Fruit fly (Drosophila melanogaster) whole organism, embryonic: ENCODE data around the gene UQCR-C1.
A peak's percentile ranks its signal among the peaks of the same experiment; 100 is the strongest.

Experiments
- Ada2b ChIP-seq: fragments of 200-800 bp; sonication (Bioruptor generic); IDR thresholded peaks from 2 replicates; pipeline ENCODE4 v1.3.6; 2022; ENCODE audit warnings: missing biosample characterization, missing genetic modification characterization
- Atf6 ChIP-seq: fragments of 200-800 bp; sonication (Bioruptor generic); IDR thresholded peaks from 2 replicates; pipeline ENCODE4 v1.3.6; 2022; ENCODE audit warnings: missing biosample characterization, missing genetic modification characterization
- B-H2 ChIP-seq: fragments of 200-800 bp; sonication (Bioruptor generic); optimal IDR thresholded peaks from 2 replicates; lab custom pipeline; 2018; ENCODE audit warnings: missing biosample characterization, mild to moderate bottlenecking, missing genetic modification characterization
- CG1233 ChIP-seq: fragments of 200-800 bp; sonication (Bioruptor generic); optimal IDR thresholded peaks from 4 replicates; lab custom pipeline; 2018; ENCODE audit warnings: missing biosample characterization, mild to moderate bottlenecking, missing genetic modification characterization
- CG12942 ChIP-seq: fragments of 200-800 bp; sonication (Bioruptor generic); optimal IDR thresholded peaks from 3 replicates; lab custom pipeline; 2016; ENCODE audit warnings: missing biosample characterization, missing genetic modification characterization
- CG13287 ChIP-seq: fragments of 200-800 bp; sonication (Bioruptor generic); IDR thresholded peaks from 2 replicates; pipeline ENCODE4 v1.3.6; 2022; ENCODE audit warnings: missing biosample characterization, missing genetic modification characterization; ENCODE audit not compliant: partially characterized antibody
- CG1647 ChIP-seq: fragments of 200-800 bp; sonication (Bioruptor generic); optimal IDR thresholded peaks from 3 replicates; lab custom pipeline; 2016; ENCODE audit warnings: missing biosample characterization, missing genetic modification characterization
- CG16813 ChIP-seq: fragments of 200-800 bp; sonication (Bioruptor generic); IDR thresholded peaks from 3 replicates; pipeline ENCODE4 v1.3.6; 2022; ENCODE audit warnings: missing biosample characterization, missing genetic modification characterization; ENCODE audit not compliant: partially characterized antibody
- CG17612 ChIP-seq: fragments of 200-800 bp; sonication (Bioruptor generic); IDR thresholded peaks from 2 replicates; pipeline ENCODE4 v1.3.6; 2022; ENCODE audit warnings: missing biosample characterization, missing genetic modification characterization
- CG17802 ChIP-seq: fragments of 200-800 bp; sonication (Bioruptor generic); optimal IDR thresholded peaks from 2 replicates; lab custom pipeline; 2018; ENCODE audit warnings: missing biosample characterization, mild to moderate bottlenecking, missing genetic modification characterization, moderate library complexity
- CG18599 ChIP-seq: fragments of 200-800 bp; sonication (Bioruptor generic); optimal IDR thresholded peaks from 3 replicates; lab custom pipeline; 2017; ENCODE audit warnings: missing biosample characterization, missing genetic modification characterization, mild to moderate bottlenecking, moderate library complexity, missing genetic modification reagents
- CG18764 ChIP-seq: fragments of 200-800 bp; sonication (Bioruptor generic); optimal IDR thresholded peaks from 3 replicates; lab custom pipeline; 2016; ENCODE audit warnings: missing biosample characterization, missing genetic modification characterization
- CG2712 ChIP-seq: fragments of 200-800 bp; optimal IDR thresholded peaks from 3 replicates; lab custom pipeline; 2019; ENCODE audit warnings: missing biosample characterization, mild to moderate bottlenecking, missing genetic modification characterization, moderate library complexity
- CG30020 ChIP-seq: fragments of 200-800 bp; optimal IDR thresholded peaks from 2 replicates; lab custom pipeline; 2019; ENCODE audit warnings: missing biosample characterization, mild to moderate bottlenecking, missing genetic modification characterization, moderate library complexity
- CG3065 ChIP-seq: fragments of 200-800 bp; sonication (Bioruptor generic); optimal IDR thresholded peaks from 2 replicates; lab custom pipeline; 2016; ENCODE audit warnings: missing biosample characterization, missing genetic modification characterization
- CG32767 ChIP-seq: fragments of 200-800 bp; sonication (Bioruptor generic); IDR thresholded peaks from 2 replicates; pipeline ENCODE4 v1.3.6; 2022; ENCODE audit warnings: missing biosample characterization, missing genetic modification characterization
- CG3995 ChIP-seq: fragments of 200-800 bp; sonication (Bioruptor generic); optimal IDR thresholded peaks from 3 replicates; lab custom pipeline; 2016; ENCODE audit warnings: missing biosample characterization, missing genetic modification characterization
- CG7928 ChIP-seq: fragments of 200-800 bp; sonication (Bioruptor generic); optimal IDR thresholded peaks from 2 replicates; lab custom pipeline; 2017; ENCODE audit warnings: missing biosample characterization, mild to moderate bottlenecking, missing genetic modification characterization
- CG7987 ChIP-seq: fragments of 200-800 bp; sonication (Bioruptor generic); optimal IDR thresholded peaks from 2 replicates; lab custom pipeline; 2018; ENCODE audit warnings: missing biosample characterization, mild to moderate bottlenecking, missing genetic modification characterization, moderate library complexity
- CG8359 ChIP-seq: fragments of 200-800 bp; sonication (Bioruptor generic); optimal IDR thresholded peaks from 2 replicates; lab custom pipeline; 2017; ENCODE audit warnings: missing biosample characterization, mild to moderate bottlenecking, missing genetic modification characterization, borderline replicate concordance
- CG8944 ChIP-seq: fragments of 200-800 bp; sonication (Bioruptor generic); optimal IDR thresholded peaks from 3 replicates; lab custom pipeline; 2016; ENCODE audit warnings: missing biosample characterization, missing genetic modification characterization
- CG9215 ChIP-seq: fragments of 200-800 bp; sonication (Bioruptor generic); IDR thresholded peaks from 2 replicates; pipeline ENCODE4 v1.3.6; 2022; ENCODE audit warnings: missing biosample characterization, missing genetic modification characterization
- CkIIα-i1 ChIP-seq: fragments of 200-800 bp; sonication (Bioruptor generic); IDR thresholded peaks from 2 replicates; pipeline ENCODE4 v1.3.6; 2022; ENCODE audit warnings: missing biosample characterization, missing genetic modification characterization
- CoRest ChIP-seq: fragments of 200-800 bp; sonication (Bioruptor generic); optimal IDR thresholded peaks from 3 replicates; lab custom pipeline; 2018; ENCODE audit warnings: missing biosample characterization, mild to moderate bottlenecking, missing genetic modification characterization, moderate library complexity
- Ets97D ChIP-seq: fragments of 200-800 bp; sonication (Bioruptor generic); optimal IDR thresholded peaks from 3 replicates; lab custom pipeline; 2016; ENCODE audit warnings: missing biosample characterization, missing genetic modification characterization
- Hr3 ChIP-seq: fragments of 200-800 bp; sonication (Bioruptor generic); optimal IDR thresholded peaks from 3 replicates; lab custom pipeline; 2016; ENCODE audit warnings: missing biosample characterization, missing genetic modification characterization
- NC2β ChIP-seq: fragments of 200-800 bp; sonication (Bioruptor generic); optimal IDR thresholded peaks from 2 replicates; lab custom pipeline; 2016; ENCODE audit warnings: missing biosample characterization, missing genetic modification characterization
- PHDP ChIP-seq: fragments of 200-800 bp; sonication (Bioruptor generic); optimal IDR thresholded peaks from 3 replicates; lab custom pipeline; 2018; ENCODE audit warnings: missing biosample characterization, mild to moderate bottlenecking, missing genetic modification characterization, moderate library complexity
- Taf1 ChIP-seq: fragments of 200-800 bp; sonication (Bioruptor generic); IDR thresholded peaks from 2 replicates; pipeline ENCODE4 v1.3.6; 2022; ENCODE audit warnings: missing biosample characterization, missing genetic modification characterization
- Trl ChIP-seq, 3 experiments: fragments of >200 bp in 2 of 3; fragments of 200-800 bp in 1 of 3; sonication (Bioruptor generic) in 1 of 3; optimal IDR thresholded peaks; 2 replicates in 1 of 3; 3 replicates in 2 of 3; lab custom pipeline; 2016 to 2017; ENCODE audit warnings: missing biosample characterization in 1 of 3, missing genetic modification characterization in 1 of 3
- YL-1 ChIP-seq: fragments of 200-800 bp; sonication (Bioruptor generic); optimal IDR thresholded peaks from 3 replicates; lab custom pipeline; 2017; ENCODE audit warnings: missing biosample characterization, mild to moderate bottlenecking, missing genetic modification characterization
- da ChIP-seq: fragments of 200-800 bp; sonication (Bioruptor generic); optimal IDR thresholded peaks from 2 replicates; lab custom pipeline; 2016; ENCODE audit warnings: missing biosample characterization, missing genetic modification characterization
- dysf ChIP-seq: fragments of 200-800 bp; sonication (Bioruptor generic); IDR thresholded peaks from 3 replicates; pipeline ENCODE4 v1.3.6; 2022; ENCODE audit warnings: missing biosample characterization, missing genetic modification characterization
- esg ChIP-seq: fragments of 200-800 bp; sonication (Bioruptor generic); conservative IDR thresholded peaks from 2 replicates; pipeline ENCODE4 v1.3.6; 2022; ENCODE audit warnings: missing biosample characterization, missing genetic modification characterization
- fu2 ChIP-seq: fragments of 200-800 bp; sonication (Bioruptor generic); optimal IDR thresholded peaks from 2 replicates; lab custom pipeline; 2016; ENCODE audit warnings: missing biosample characterization, missing genetic modification characterization
- gfzf ChIP-seq: fragments of 200-800 bp; sonication (Bioruptor generic); optimal IDR thresholded peaks from 2 replicates; lab custom pipeline; 2016; ENCODE audit warnings: missing biosample characterization, mild to moderate bottlenecking, missing genetic modification characterization, moderate library complexity
- hkb ChIP-seq, 2 experiments: fragments of 200-800 bp in 1 of 2; fragments of >200 bp in 1 of 2; sonication (Bioruptor generic) in 1 of 2; IDR thresholded peaks in 1 of 2; optimal IDR thresholded peaks in 1 of 2; 2 replicates each; pipeline versions ENCODE4 v1.3.6 to Lab custom; 2017 to 2022; ENCODE audit warnings: missing biosample characterization in 1 of 2, missing genetic modification characterization in 1 of 2
- jumu ChIP-seq: fragments of 200-800 bp; sonication (Bioruptor generic); optimal IDR thresholded peaks from 3 replicates; lab custom pipeline; 2016; ENCODE audit warnings: missing biosample characterization, missing genetic modification characterization
- kni ChIP-seq: fragments of 200-800 bp; sonication (Bioruptor generic); optimal IDR thresholded peaks from 3 replicates; lab custom pipeline; 2017; ENCODE audit warnings: mild to moderate bottlenecking, missing biosample characterization, missing genetic modification reagents, missing genetic modification characterization
- lmd ChIP-seq: fragments of 200-800 bp; sonication (Bioruptor generic); IDR thresholded peaks from 2 replicates; pipeline ENCODE4 v1.3.6; 2022; ENCODE audit warnings: missing biosample characterization, missing genetic modification characterization
- luna ChIP-seq: fragments of 200-800 bp; sonication (Bioruptor generic); optimal IDR thresholded peaks from 2 replicates; lab custom pipeline; 2016; ENCODE audit warnings: missing biosample characterization, missing genetic modification characterization
- pfk ChIP-seq: fragments of 200-800 bp; sonication (Bioruptor generic); optimal IDR thresholded peaks from 2 replicates; lab custom pipeline; 2018; ENCODE audit warnings: missing biosample characterization, mild to moderate bottlenecking, missing genetic modification characterization, moderate library complexity
- psq ChIP-seq: fragments of 200-800 bp; sonication (Bioruptor generic); optimal IDR thresholded peaks from 2 replicates; lab custom pipeline; 2017; ENCODE audit warnings: missing biosample characterization, missing genetic modification characterization
- ranshi ChIP-seq: fragments of 200-800 bp; sonication (Bioruptor generic); IDR thresholded peaks from 2 replicates; pipeline ENCODE4 v1.3.6; 2022; ENCODE audit warnings: missing biosample characterization, missing genetic modification characterization
- schlank ChIP-seq: fragments of 200-800 bp; sonication (Bioruptor generic); optimal IDR thresholded peaks from 2 replicates; lab custom pipeline; 2018; ENCODE audit warnings: missing biosample characterization, mild to moderate bottlenecking, missing genetic modification characterization
- scrt ChIP-seq: fragments of 200-800 bp; sonication (Bioruptor generic); optimal IDR thresholded peaks from 2 replicates; lab custom pipeline; 2018; ENCODE audit warnings: missing biosample characterization, mild to moderate bottlenecking, missing genetic modification characterization, moderate library complexity
- slp2 ChIP-seq: fragments of 200-800 bp; sonication (Bioruptor generic); optimal IDR thresholded peaks from 2 replicates; lab custom pipeline; 2016; ENCODE audit warnings: missing biosample characterization, missing genetic modification characterization
- sug ChIP-seq: fragments of 200-800 bp; optimal IDR thresholded peaks from 2 replicates; lab custom pipeline; 2019; ENCODE audit warnings: missing biosample characterization, mild to moderate bottlenecking, missing genetic modification characterization, moderate library complexity
- unpg ChIP-seq: fragments of 200-800 bp; sonication (Bioruptor generic); optimal IDR thresholded peaks from 3 replicates; lab custom pipeline; 2018; ENCODE audit warnings: missing biosample characterization, mild to moderate bottlenecking, missing genetic modification characterization, moderate library complexity

The UQCR-C1 gene

DNA sequence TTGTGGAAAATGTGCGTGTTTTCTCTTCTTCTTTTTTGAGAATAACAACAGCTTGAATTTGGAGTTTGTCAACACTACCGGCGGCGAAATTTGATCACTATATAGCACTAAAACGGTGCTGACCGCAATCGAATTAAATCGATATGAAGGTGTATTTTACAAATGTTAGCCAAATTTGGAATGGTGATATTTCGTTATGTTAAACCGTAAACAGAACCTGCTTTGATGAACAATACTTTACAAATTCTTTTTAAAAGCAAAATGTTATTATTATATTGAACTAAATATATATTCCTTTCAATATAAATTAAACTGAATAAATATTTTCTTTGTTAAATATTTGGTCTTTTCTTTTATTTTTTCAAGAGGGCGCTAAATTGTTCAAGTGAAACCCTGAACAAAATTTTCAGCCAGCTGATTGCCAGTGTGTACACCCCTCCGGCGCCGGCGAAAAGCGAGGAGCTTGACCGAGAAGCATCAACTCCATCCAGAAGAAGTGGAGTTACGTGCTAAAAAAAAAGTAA lies 4.0 kb upstream of the UQCR-C1 start, which contains the start of the genes Rrp6, CG33331 and CG33332 (continued):
- TF ChIP-seq CG17802 (tag; lab: Kevin White, UChicago) = no peak
- TF ChIP-seq CG17612 = no peak
- peak; percentile 78 for TF ChIP-seq CG2712
- TF ChIP-seq kni = no peak
- TF ChIP-seq luna (GFP tag; lab: Kevin White, UChicago) = peak; percentile 32
- peak; percentile 56; the same call in 1 of the 2 replicates for TF ChIP-seq lmd (GFP tag; lab: Robert Waterston, UW)
- TF ChIP-seq CG7928 (GFP tag; lab: Kevin White, UChicago) = peak; percentile 83
- peak; percentile 10; the same call in 1 of the 2 replicates for TF ChIP-seq Taf1 (GFP tag; lab: Robert Waterston, UW)
- TF ChIP-seq fu2 (GFP tag; lab: Kevin White, UChicago) = peak; percentile 66
- peak; percentile 65; the same call in 2 of the 3 replicates for TF ChIP-seq dysf (GFP tag; lab: Robert Waterston, UW)
- peak; percentile 57 for TF ChIP-seq NC2β (GFP tag; lab: Kevin White, UChicago)
- TF ChIP-seq CG3065 = peak; percentile 36
- TF ChIP-seq slp2 = no peak
- TF ChIP-seq CG9215 (GFP tag; lab: Robert Waterston, UW) = peak; percentile 76
- TF ChIP-seq YL-1 (GFP tag; lab: Kevin White, UChicago) = peak; percentile 79
- TF ChIP-seq CkIIα-i1 (GFP tag; lab: Robert Waterston, UW) = no peak
- TF ChIP-seq psq (GFP tag; lab: Kevin White, UChicago) = peak; percentile 10
- peak; percentile 46 for TF ChIP-seq CG8944 (GFP tag; lab: Kevin White, UChicago)
- peak; percentile 74 for TF ChIP-seq CG30020 (tag; lab: Kevin White, UChicago)
- TF ChIP-seq hkb (optimal IDR thresholded peaks at IDR 0.05; lab: Kevin White, UChicago) = no peak
- 0 out of 2 replicates have a peak, but pooled peaks have one; percentile 35 for TF ChIP-seq hkb (GFP tag; IDR thresholded peaks at IDR 0.05; lab: Robert Waterston, UW)
- no peak for TF ChIP-seq Trl (optimal IDR thresholded peaks at IDR 0.05; lab: Kevin White, UChicago)
- peak; percentile 68 for TF ChIP-seq Trl (GFP tag; optimal IDR thresholded peaks at IDR 0.05; lab: Kevin White, UChicago)
- peak; percentile 47 for TF ChIP-seq schlank
- TF ChIP-seq da (GFP tag; lab: Kevin White, UChicago) = no peak
- peak; percentile 47 for TF ChIP-seq jumu (GFP tag; lab: Kevin White, UChicago)
- peak; percentile 55 for TF ChIP-seq CG18764 (GFP tag; lab: Kevin White, UChicago)
- peak; percentile 81 for TF ChIP-seq CG13287 (GFP tag; lab: Robert Waterston, UW)
- peak; percentile 34; the same call in 1 of the 2 replicates for TF ChIP-seq Ada2b
- TF ChIP-seq CG16813 (GFP tag; lab: Robert Waterston, UW) = peak; percentile 62
- peak; percentile 85 for TF ChIP-seq CoRest
- TF ChIP-seq gfzf (GFP tag; lab: Kevin White, UChicago) = peak; percentile 17
- TF ChIP-seq CG12942 (GFP tag; lab: Kevin White, UChicago) = peak; percentile 63
- TF ChIP-seq Hr3 (GFP tag; lab: Kevin White, UChicago) = peak; percentile 80
- peak; percentile 62 for TF ChIP-seq scrt (GFP tag; lab: Kevin White, UChicago)
- TF ChIP-seq ranshi (GFP tag; lab: Robert Waterston, UW) = peak; percentile 43; the same call in 1 of the 2 replicates
- no peak; the same call in 1 of the 2 replicates for TF ChIP-seq CG32767 (GFP tag; lab: Robert Waterston, UW)
- no peak for TF ChIP-seq CG18599 (GFP tag; lab: Kevin White, UChicago)
- TF ChIP-seq CG3995 (GFP tag; lab: Kevin White, UChicago) = peak; percentile 65
- peak; percentile 71 for TF ChIP-seq PHDP (tag; lab: Kevin White, UChicago)
- peak; percentile 88 for TF ChIP-seq B-H2 (GFP tag; lab: Kevin White, UChicago)
- peak; percentile 70 for TF ChIP-seq unpg (GFP tag; lab: Kevin White, UChicago)
- TF ChIP-seq Atf6 (GFP tag; lab: Robert Waterston, UW) = peak; percentile 76
- TF ChIP-seq CG1647 (GFP tag; lab: Kevin White, UChicago) = peak; percentile 26
- TF ChIP-seq pfk (GFP tag; lab: Kevin White, UChicago) = peak; percentile 22
- TF ChIP-seq CG1233 (GFP tag; lab: Kevin White, UChicago) = peak; percentile 65
- peak; percentile 57 for TF ChIP-seq CG7987 (GFP tag; lab: Kevin White, UChicago)
- TF ChIP-seq esg (GFP tag; lab: Robert Waterston, UW) = peak; percentile 51
- peak; percentile 80 for TF ChIP-seq sug (tag; lab: Kevin White, UChicago)
- TF ChIP-seq CG8359 = no peak
- peak; percentile 75 for TF ChIP-seq Ets97D
